Fruit fly (Drosophila melanogaster) whole organism, embryonic: ENCODE data around the gene slmo.

Source experiments
- BtbVII ChIP-seq: fragments of 200-800 bp; sonication (Bioruptor generic); optimal IDR thresholded peaks from 3 replicates; lab custom pipeline; 2017; ENCODE audit warnings: missing biosample characterization, mild to moderate bottlenecking, missing genetic modification characterization
- CG10267 ChIP-seq: fragments of 200-800 bp; sonication (Bioruptor generic); optimal IDR thresholded peaks from 2 replicates; lab custom pipeline; 2018; ENCODE audit warnings: missing biosample characterization, mild to moderate bottlenecking, missing genetic modification characterization, moderate library complexity
- CG10366 ChIP-seq: fragments of 200-800 bp; sonication (Bioruptor generic); IDR thresholded peaks from 2 replicates; pipeline ENCODE4 v1.3.6; 2022; ENCODE audit warnings: missing biosample characterization, missing genetic modification characterization
- CG11093 ChIP-seq: fragments of 200-800 bp; sonication (Bioruptor generic); IDR thresholded peaks from 3 replicates; pipeline ENCODE4 v1.3.6; 2022; ENCODE audit warnings: missing biosample characterization, missing genetic modification characterization
- CG11696 ChIP-seq: fragments of 200-800 bp; sonication (Bioruptor generic); IDR thresholded peaks from 2 replicates; pipeline ENCODE4 v1.3.6; 2022; ENCODE audit warnings: missing biosample characterization, missing genetic modification characterization
- CG1233 ChIP-seq: fragments of 200-800 bp; sonication (Bioruptor generic); optimal IDR thresholded peaks from 4 replicates; lab custom pipeline; 2018; ENCODE audit warnings: missing biosample characterization, mild to moderate bottlenecking, missing genetic modification characterization
- CG14441 ChIP-seq: fragments of 200-800 bp; sonication (Bioruptor generic); IDR thresholded peaks from 2 replicates; pipeline ENCODE4 v1.3.6; 2022; ENCODE audit warnings: missing biosample characterization, missing genetic modification characterization
- CG15601 ChIP-seq: fragments of 200-800 bp; sonication (Bioruptor generic); optimal IDR thresholded peaks from 3 replicates; lab custom pipeline; 2019; ENCODE audit warnings: missing biosample characterization, mild to moderate bottlenecking, missing genetic modification characterization, moderate library complexity
- CG1602 ChIP-seq: fragments of 200-800 bp; sonication (Bioruptor generic); optimal IDR thresholded peaks from 3 replicates; lab custom pipeline; 2016; ENCODE audit warnings: missing biosample characterization, missing genetic modification characterization
- CG1603 ChIP-seq: fragments of 200-800 bp; sonication (Bioruptor generic); optimal IDR thresholded peaks from 2 replicates; lab custom pipeline; 2019; ENCODE audit warnings: missing biosample characterization, mild to moderate bottlenecking, missing genetic modification characterization, moderate library complexity
- CG17568 ChIP-seq: fragments of 200-800 bp; sonication (Bioruptor generic); optimal IDR thresholded peaks from 2 replicates; lab custom pipeline; 2018; ENCODE audit warnings: missing biosample characterization, mild to moderate bottlenecking, missing genetic modification characterization, moderate library complexity
- CG42726 ChIP-seq: fragments of 200-800 bp; sonication (Bioruptor generic); IDR thresholded peaks from 2 replicates; pipeline ENCODE4 v1.3.6; 2022; ENCODE audit warnings: missing biosample characterization, missing genetic modification characterization; ENCODE audit not compliant: partially characterized antibody
- CG6654 ChIP-seq: fragments of 200-800 bp; sonication (Bioruptor generic); optimal IDR thresholded peaks from 2 replicates; lab custom pipeline; 2017; ENCODE audit warnings: missing biosample characterization, mild to moderate bottlenecking, missing genetic modification characterization
- CG6791 ChIP-seq: fragments of 200-800 bp; sonication (Bioruptor generic); IDR thresholded peaks from 3 replicates; pipeline ENCODE4 v1.3.6; 2022; ENCODE audit warnings: missing biosample characterization, missing genetic modification characterization; ENCODE audit not compliant: partially characterized antibody
- CG8281 ChIP-seq: fragments of 200-800 bp; sonication (Bioruptor generic); optimal IDR thresholded peaks from 2 replicates; lab custom pipeline; 2018; ENCODE audit warnings: missing biosample characterization, mild to moderate bottlenecking, missing genetic modification characterization, moderate library complexity
- Dref ChIP-seq: fragments of 200-800 bp; sonication (Bioruptor generic); IDR thresholded peaks from 2 replicates; pipeline ENCODE4 v1.3.6; 2022; ENCODE audit warnings: missing biosample characterization, missing genetic modification characterization
- E2f2 ChIP-seq: fragments of 200-800 bp; sonication (Bioruptor generic); IDR thresholded peaks from 2 replicates; pipeline ENCODE4 v1.3.6; 2022; ENCODE audit warnings: missing biosample characterization, missing genetic modification characterization
- Elba2 ChIP-seq: fragments of 200-800 bp; sonication (Bioruptor generic); optimal IDR thresholded peaks from 3 replicates; lab custom pipeline; 2016; ENCODE audit warnings: missing biosample characterization, missing genetic modification characterization
- Ets97D ChIP-seq: fragments of 200-800 bp; sonication (Bioruptor generic); optimal IDR thresholded peaks from 3 replicates; lab custom pipeline; 2016; ENCODE audit warnings: missing biosample characterization, missing genetic modification characterization
- HmgZ ChIP-seq: fragments of 200-800 bp; sonication (Bioruptor generic); optimal IDR thresholded peaks from 2 replicates; lab custom pipeline; 2018; ENCODE audit warnings: missing biosample characterization, mild to moderate bottlenecking, missing genetic modification characterization
- Hmx ChIP-seq: fragments of 200-800 bp; sonication (Bioruptor generic); optimal IDR thresholded peaks from 2 replicates; lab custom pipeline; 2016; ENCODE audit warnings: missing biosample characterization, missing genetic modification characterization
- Rx ChIP-seq: fragments of 200-800 bp; sonication (Bioruptor generic); IDR thresholded peaks from 2 replicates; pipeline ENCODE4 v1.3.6; 2022; ENCODE audit warnings: missing biosample characterization, missing genetic modification characterization
- Stat92E ChIP-seq, 3 experiments: fragments of >200 bp in 2 of 3; fragments of 200-800 bp in 1 of 3; sonication (Bioruptor generic) in 1 of 3; optimal IDR thresholded peaks; 2 replicates each; lab custom pipeline; 2017 to 2019; ENCODE audit warnings: missing biosample characterization in 3 of 3, missing genetic modification characterization in 3 of 3, mild to moderate bottlenecking in 1 of 3, moderate library complexity in 1 of 3
- Trl ChIP-seq, 3 experiments: fragments of >200 bp in 2 of 3; fragments of 200-800 bp in 1 of 3; sonication (Bioruptor generic) in 1 of 3; optimal IDR thresholded peaks; 2 replicates in 1 of 3; 3 replicates in 2 of 3; lab custom pipeline; 2016 to 2017; ENCODE audit warnings: missing biosample characterization in 1 of 3, missing genetic modification characterization in 1 of 3
- bbx ChIP-seq: fragments of 200-800 bp; sonication (Bioruptor generic); IDR thresholded peaks from 2 replicates; pipeline ENCODE4 v1.3.6; 2022; ENCODE audit warnings: missing biosample characterization, missing genetic modification characterization; ENCODE audit not compliant: partially characterized antibody
- bigmax ChIP-seq: fragments of 200-800 bp; sonication (Bioruptor generic); optimal IDR thresholded peaks from 2 replicates; lab custom pipeline; 2018; ENCODE audit warnings: missing biosample characterization, mild to moderate bottlenecking, missing genetic modification characterization
- btn ChIP-seq: fragments of 200-800 bp; sonication (Bioruptor generic); optimal IDR thresholded peaks from 2 replicates; lab custom pipeline; 2016; ENCODE audit warnings: missing biosample characterization, missing genetic modification characterization
- chm ChIP-seq: fragments of 200-800 bp; sonication (Bioruptor generic); IDR thresholded peaks from 2 replicates; pipeline ENCODE4 v1.3.6; 2022; ENCODE audit warnings: missing biosample characterization, missing genetic modification characterization
- crol ChIP-seq: fragments of 200-800 bp; sonication (Bioruptor generic); IDR thresholded peaks from 2 replicates; pipeline ENCODE4 v1.3.6; 2022; ENCODE audit warnings: missing biosample characterization, missing genetic modification characterization
- disco-r ChIP-seq: fragments of 200-800 bp; sonication (Bioruptor generic); optimal IDR thresholded peaks from 2 replicates; lab custom pipeline; 2016; ENCODE audit warnings: missing biosample characterization, missing genetic modification characterization
- gsb ChIP-seq: fragments of 200-800 bp; sonication (Bioruptor generic); IDR thresholded peaks from 2 replicates; pipeline ENCODE4 v1.3.6; 2022; ENCODE audit warnings: missing biosample characterization, missing genetic modification characterization
- knrl ChIP-seq: fragments of 200-800 bp; sonication (Bioruptor generic); IDR thresholded peaks from 3 replicates; pipeline ENCODE4 v1.3.6; 2022; ENCODE audit warnings: missing biosample characterization, missing genetic modification characterization; ENCODE audit not compliant: partially characterized antibody
- lab ChIP-seq: fragments of 200-800 bp; sonication (Bioruptor generic); optimal IDR thresholded peaks from 3 replicates; lab custom pipeline; 2017; ENCODE audit warnings: missing biosample characterization, missing genetic modification characterization, mild to moderate bottlenecking, moderate library complexity, missing genetic modification reagents
- luna ChIP-seq: fragments of 200-800 bp; sonication (Bioruptor generic); optimal IDR thresholded peaks from 2 replicates; lab custom pipeline; 2016; ENCODE audit warnings: missing biosample characterization, missing genetic modification characterization
- odd ChIP-seq: fragments of 200-800 bp; sonication (Bioruptor generic); optimal IDR thresholded peaks from 2 replicates; lab custom pipeline; 2017; ENCODE audit warnings: missing biosample characterization, mild to moderate bottlenecking, missing genetic modification characterization
- org-1 ChIP-seq: fragments of 200-800 bp; sonication (Bioruptor generic); optimal IDR thresholded peaks from 2 replicates; lab custom pipeline; 2017; ENCODE audit warnings: missing biosample characterization, missing genetic modification characterization
- scrt ChIP-seq: fragments of 200-800 bp; sonication (Bioruptor generic); optimal IDR thresholded peaks from 2 replicates; lab custom pipeline; 2018; ENCODE audit warnings: missing biosample characterization, mild to moderate bottlenecking, missing genetic modification characterization, moderate library complexity
- so ChIP-seq: fragments of 200-800 bp; sonication (Bioruptor generic); IDR thresholded peaks from 3 replicates; pipeline ENCODE4 v1.3.6; 2022; ENCODE audit warnings: missing biosample characterization, missing genetic modification characterization
- stc ChIP-seq: fragments of 200-800 bp; sonication (Bioruptor generic); IDR thresholded peaks from 2 replicates; pipeline ENCODE4 v1.3.6; 2022; ENCODE audit warnings: missing biosample characterization, missing genetic modification characterization
- unpg ChIP-seq: fragments of 200-800 bp; sonication (Bioruptor generic); optimal IDR thresholded peaks from 3 replicates; lab custom pipeline; 2018; ENCODE audit warnings: missing biosample characterization, mild to moderate bottlenecking, missing genetic modification characterization, moderate library complexity

The slmo gene

dm6 chr2L:6036710-6037109, 11.8 kb downstream of the slmo start, which contains the start of gene mtm (continued):
- TF ChIP-seq CG8281 (no peak), unpg (GFP tag; lab: Kevin White, UChicago) (no peak), chm (GFP tag; lab: Robert Waterston, UW) (no peak), Stat92E (GFP tag; optimal IDR thresholded peaks at IDR 0.05; lab: Kevin White, UChicago) (no peak), org-1 (GFP tag; lab: Kevin White, UChicago) (no peak), Trl (optimal IDR thresholded peaks at IDR 0.05; lab: Kevin White, UChicago) (no peak), Trl (GFP tag; optimal IDR thresholded peaks at IDR 0.05; lab: Kevin White, UChicago) (no peak), Hmx (GFP tag; lab: Kevin White, UChicago) (no peak), HmgZ (tag; lab: Kevin White, UChicago) (no peak), Elba2 (GFP tag; lab: Kevin White, UChicago) (peak; percentile 45), Rx (GFP tag; lab: Robert Waterston, UW) (no peak), bigmax (GFP tag; lab: Kevin White, UChicago) (no peak), scrt (GFP tag; lab: Kevin White, UChicago) (no peak), gsb (GFP tag; lab: Robert Waterston, UW) (no peak), CG11696 (GFP tag; lab: Robert Waterston, UW) (no peak), luna (no peak), disco-r (GFP tag; lab: Kevin White, UChicago) (no peak), bbx (GFP tag; lab: Robert Waterston, UW) (no peak; the same call in 1 of the 2 replicates), CG1603 (tag; lab: Kevin White, UChicago) (peak; percentile 53), knrl (no peak), Ets97D (GFP tag; lab: Kevin White, UChicago) (peak; percentile 43), CG1602 (GFP tag; lab: Kevin White, UChicago) (no peak), E2f2 (peak; percentile 90), Dref (GFP tag; lab: Robert Waterston, UW) (no peak), stc (no peak), BtbVII (GFP tag; lab: Kevin White, UChicago) (no peak), CG17568 (no peak), lab (no peak)

- TF ChIP-seq CG42726 = no peak
- no peak for TF ChIP-seq CG15601 (tag; lab: Kevin White, UChicago)
- TF ChIP-seq CG14441 (GFP tag; lab: Robert Waterston, UW) = no peak
- no peak for TF ChIP-seq CG10267 (tag; lab: Kevin White, UChicago)
- no peak for TF ChIP-seq crol (GFP tag; lab: Robert Waterston, UW)
- no peak for TF ChIP-seq CG1602 (GFP tag; lab: Kevin White, UChicago)
- TF ChIP-seq CG11093 (GFP tag; lab: Robert Waterston, UW) = no peak
- no peak for TF ChIP-seq CG1233
- TF ChIP-seq odd (GFP tag; lab: Kevin White, UChicago) = no peak
- TF ChIP-seq btn (GFP tag; lab: Kevin White, UChicago) = no peak
- no peak for TF ChIP-seq so (GFP tag; lab: Robert Waterston, UW)
- no peak for TF ChIP-seq CG10366
- TF ChIP-seq CG6654 (GFP tag; lab: Kevin White, UChicago) = no peak
- no peak for TF ChIP-seq CG6791 (GFP tag; lab: Robert Waterston, UW)
Observed at dm6 chr2L:6035155-6035554, 13.4 kb downstream of the slmo start.
